Fruit fly (Drosophila melanogaster) whole organism, embryonic: ENCODE measurements around the gene kairos.

ENCODE experiments used
- BtbVII ChIP-seq: fragments of 200-800 bp; sonication (Bioruptor generic); optimal IDR thresholded peaks from 3 replicates; lab custom pipeline; 2017; ENCODE audit warnings: missing biosample characterization, mild to moderate bottlenecking, missing genetic modification characterization
- CG10543 ChIP-seq: fragments of 200-800 bp; sonication (Bioruptor generic); optimal IDR thresholded peaks from 3 replicates; lab custom pipeline; 2017; ENCODE audit warnings: missing biosample characterization, mild to moderate bottlenecking, missing genetic modification characterization, moderate library complexity
- CG1233 ChIP-seq: fragments of 200-800 bp; sonication (Bioruptor generic); optimal IDR thresholded peaks from 4 replicates; lab custom pipeline; 2018; ENCODE audit warnings: missing biosample characterization, mild to moderate bottlenecking, missing genetic modification characterization
- CG13424 ChIP-seq: fragments of 200-800 bp; sonication (Bioruptor generic); optimal IDR thresholded peaks from 2 replicates; lab custom pipeline; 2019; ENCODE audit warnings: missing biosample characterization, mild to moderate bottlenecking, missing genetic modification characterization, moderate library complexity
- CG13624 ChIP-seq: fragments of 200-800 bp; sonication (Bioruptor generic); optimal IDR thresholded peaks from 2 replicates; lab custom pipeline; 2016; ENCODE audit warnings: missing biosample characterization, missing genetic modification characterization
- CG14014 ChIP-seq: fragments of 200-800 bp; sonication (Bioruptor generic); IDR thresholded peaks from 2 replicates; pipeline ENCODE4 v1.3.6; 2022; ENCODE audit warnings: missing biosample characterization, missing genetic modification characterization
- CG14860 ChIP-seq: fragments of 200-800 bp; sonication (Bioruptor generic); IDR thresholded peaks from 3 replicates; pipeline ENCODE4 v1.3.6; 2022; ENCODE audit warnings: missing biosample characterization, missing genetic modification characterization; ENCODE audit not compliant: partially characterized antibody
- CG15601 ChIP-seq: fragments of 200-800 bp; sonication (Bioruptor generic); optimal IDR thresholded peaks from 3 replicates; lab custom pipeline; 2019; ENCODE audit warnings: missing biosample characterization, mild to moderate bottlenecking, missing genetic modification characterization, moderate library complexity
- CG1792 ChIP-seq: fragments of 200-800 bp; sonication (Bioruptor generic); optimal IDR thresholded peaks from 2 replicates; lab custom pipeline; 2016; ENCODE audit warnings: missing biosample characterization, missing genetic modification characterization
- CG2120 ChIP-seq: fragments of 200-800 bp; sonication (Bioruptor generic); optimal IDR thresholded peaks from 3 replicates; lab custom pipeline; 2016; ENCODE audit warnings: missing biosample characterization, missing genetic modification characterization
- CG2129 ChIP-seq: fragments of 200-800 bp; sonication (Bioruptor generic); IDR thresholded peaks from 2 replicates; pipeline ENCODE4 v1.3.6; 2022; ENCODE audit warnings: missing biosample characterization, missing genetic modification characterization; ENCODE audit not compliant: partially characterized antibody
- CG30020 ChIP-seq: fragments of 200-800 bp; optimal IDR thresholded peaks from 2 replicates; lab custom pipeline; 2019; ENCODE audit warnings: missing biosample characterization, mild to moderate bottlenecking, missing genetic modification characterization, moderate library complexity
- CG31224 ChIP-seq: fragments of 200-800 bp; sonication (Bioruptor generic); IDR thresholded peaks from 2 replicates; pipeline ENCODE4 v1.3.6; 2022; ENCODE audit warnings: missing biosample characterization, missing genetic modification characterization
- CG31441 ChIP-seq: fragments of 200-800 bp; sonication (Bioruptor generic); IDR thresholded peaks from 2 replicates; pipeline ENCODE4 v1.3.6; 2022; ENCODE audit warnings: missing biosample characterization, missing genetic modification characterization
- CG32772 ChIP-seq: fragments of 200-800 bp; sonication (Bioruptor generic); IDR thresholded peaks from 2 replicates; pipeline ENCODE4 v1.3.6; 2022; ENCODE audit warnings: missing biosample characterization, missing genetic modification characterization
- CG34224 ChIP-seq: fragments of 200-800 bp; sonication (Bioruptor generic); IDR thresholded peaks from 3 replicates; pipeline ENCODE4 v1.3.6; 2022; ENCODE audit warnings: missing biosample characterization, missing genetic modification characterization; ENCODE audit not compliant: partially characterized antibody
- CG3847 ChIP-seq: fragments of 200-800 bp; sonication (Bioruptor generic); IDR thresholded peaks from 2 replicates; pipeline ENCODE4 v1.3.6; 2022; ENCODE audit warnings: missing biosample characterization, missing genetic modification characterization
- CG43689 ChIP-seq: fragments of 200-800 bp; sonication (Bioruptor generic); IDR thresholded peaks from 2 replicates; pipeline ENCODE4 v1.3.6; 2022; ENCODE audit warnings: missing biosample characterization, missing genetic modification characterization
- CG4617 ChIP-seq: fragments of 200-800 bp; sonication (Bioruptor generic); optimal IDR thresholded peaks from 3 replicates; lab custom pipeline; 2016; ENCODE audit warnings: missing biosample characterization, missing genetic modification characterization, borderline replicate concordance
- CG5953 ChIP-seq: fragments of 200-800 bp; sonication (Bioruptor generic); IDR thresholded peaks from 2 replicates; pipeline ENCODE4 v1.3.6; 2022; ENCODE audit warnings: missing biosample characterization, missing genetic modification characterization
- CG7271 ChIP-seq: fragments of 200-800 bp; sonication (Bioruptor generic); optimal IDR thresholded peaks from 2 replicates; lab custom pipeline; 2018; ENCODE audit warnings: missing biosample characterization, mild to moderate bottlenecking, missing genetic modification characterization, moderate library complexity
- CG7839 ChIP-seq: fragments of 200-800 bp; sonication (Bioruptor generic); optimal IDR thresholded peaks from 3 replicates; lab custom pipeline; 2018; ENCODE audit warnings: missing biosample characterization, mild to moderate bottlenecking, missing genetic modification characterization, moderate library complexity
- CG7928 ChIP-seq: fragments of 200-800 bp; sonication (Bioruptor generic); optimal IDR thresholded peaks from 2 replicates; lab custom pipeline; 2017; ENCODE audit warnings: missing biosample characterization, mild to moderate bottlenecking, missing genetic modification characterization
- CG7987 ChIP-seq: fragments of 200-800 bp; sonication (Bioruptor generic); optimal IDR thresholded peaks from 2 replicates; lab custom pipeline; 2018; ENCODE audit warnings: missing biosample characterization, mild to moderate bottlenecking, missing genetic modification characterization, moderate library complexity
- Chrac-16 ChIP-seq: fragments of 200-800 bp; sonication (Bioruptor generic); optimal IDR thresholded peaks from 3 replicates; lab custom pipeline; 2016; ENCODE audit warnings: missing biosample characterization, missing genetic modification characterization
- Deaf1 ChIP-seq: fragments of 200-800 bp; optimal IDR thresholded peaks from 3 replicates; lab custom pipeline; 2019; ENCODE audit warnings: missing biosample characterization, mild to moderate bottlenecking, missing genetic modification characterization, moderate library complexity
- Gug ChIP-seq: fragments of 200-800 bp; sonication (Bioruptor generic); IDR thresholded peaks from 4 replicates; pipeline ENCODE4 v1.3.6; 2022; ENCODE audit warnings: missing biosample characterization, missing genetic modification characterization
- Hand ChIP-seq: fragments of 200-800 bp; sonication (Bioruptor generic); optimal IDR thresholded peaks from 2 replicates; lab custom pipeline; 2017; ENCODE audit warnings: mild to moderate bottlenecking, missing biosample characterization, missing genetic modification reagents, missing genetic modification characterization
- MESR4 ChIP-seq: fragments of 200-800 bp; sonication (Bioruptor generic); optimal IDR thresholded peaks from 2 replicates; lab custom pipeline; 2018; ENCODE audit warnings: missing biosample characterization, mild to moderate bottlenecking, missing genetic modification characterization, moderate library complexity
- Med ChIP-seq: fragments of 200-800 bp; sonication (Bioruptor generic); peaks from one replicate; lab custom pipeline; 2016; ENCODE audit warnings: missing biosample characterization, missing genetic modification characterization, mild to moderate bottlenecking, inconsistent platforms, moderate library complexity
- NK7.1 ChIP-seq: fragments of 200-800 bp; sonication (Bioruptor generic); optimal IDR thresholded peaks from 3 replicates; lab custom pipeline; 2016; ENCODE audit warnings: missing biosample characterization, missing genetic modification characterization
- Opbp ChIP-seq: fragments of 200-800 bp; sonication (Bioruptor generic); IDR thresholded peaks from 3 replicates; pipeline ENCODE4 v1.3.6; 2022; ENCODE audit warnings: missing biosample characterization, missing genetic modification characterization; ENCODE audit not compliant: partially characterized antibody
- Rx ChIP-seq: fragments of 200-800 bp; sonication (Bioruptor generic); IDR thresholded peaks from 2 replicates; pipeline ENCODE4 v1.3.6; 2022; ENCODE audit warnings: missing biosample characterization, missing genetic modification characterization
- bab2 ChIP-seq: fragments of 200-800 bp; sonication (Bioruptor generic); optimal IDR thresholded peaks from 2 replicates; lab custom pipeline; 2016; ENCODE audit warnings: missing biosample characterization, missing genetic modification characterization
- bsh ChIP-seq, 2 experiments: fragments of 200-800 bp; sonication (Bioruptor generic); optimal IDR thresholded peaks; 2 replicates each; lab custom pipeline; 2017 to 2018; ENCODE audit warnings: mild to moderate bottlenecking in 2 of 2, missing biosample characterization in 2 of 2, missing genetic modification characterization in 2 of 2, moderate library complexity in 1 of 2
- cato ChIP-seq: fragments of 200-800 bp; sonication (Bioruptor generic); optimal IDR thresholded peaks from 2 replicates; lab custom pipeline; 2016; ENCODE audit warnings: missing biosample characterization, missing genetic modification characterization, borderline replicate concordance
- corto ChIP-seq: fragments of 200-800 bp; sonication (Bioruptor generic); optimal IDR thresholded peaks from 2 replicates; lab custom pipeline; 2016; ENCODE audit warnings: missing biosample characterization, mild to moderate bottlenecking, missing genetic modification characterization, moderate library complexity
- da ChIP-seq: fragments of 200-800 bp; sonication (Bioruptor generic); optimal IDR thresholded peaks from 2 replicates; lab custom pipeline; 2016; ENCODE audit warnings: missing biosample characterization, missing genetic modification characterization
- en ChIP-seq: fragments of 200-800 bp; sonication (Bioruptor generic); optimal IDR thresholded peaks from 2 replicates; lab custom pipeline; 2016; ENCODE audit warnings: missing biosample characterization, missing genetic modification characterization
- fd102C ChIP-seq: fragments of 200-800 bp; sonication (Bioruptor generic); optimal IDR thresholded peaks from 2 replicates; lab custom pipeline; 2018; ENCODE audit warnings: missing biosample characterization, mild to moderate bottlenecking, missing genetic modification characterization, moderate library complexity
- nerfin-1 ChIP-seq: fragments of 200-800 bp; sonication (Bioruptor generic); optimal IDR thresholded peaks from 3 replicates; lab custom pipeline; 2019; ENCODE audit warnings: missing biosample characterization, mild to moderate bottlenecking, missing genetic modification characterization, moderate library complexity
- rib ChIP-seq: fragments of 200-800 bp; sonication (Bioruptor generic); IDR thresholded peaks from 2 replicates; pipeline ENCODE4 v1.3.6; 2022; ENCODE audit warnings: missing biosample characterization, missing genetic modification characterization
- row ChIP-seq: fragments of 200-800 bp; sonication (Bioruptor generic); IDR thresholded peaks from 3 replicates; pipeline ENCODE4 v1.3.6; 2022; ENCODE audit warnings: missing biosample characterization, missing genetic modification characterization
- scrt ChIP-seq: fragments of 200-800 bp; sonication (Bioruptor generic); optimal IDR thresholded peaks from 2 replicates; lab custom pipeline; 2018; ENCODE audit warnings: missing biosample characterization, mild to moderate bottlenecking, missing genetic modification characterization, moderate library complexity
- sens ChIP-seq: fragments of 200-800 bp; sonication (Bioruptor generic); peaks from one replicate; lab custom pipeline; 2016; ENCODE audit warnings: missing biosample characterization, missing genetic modification characterization
- shn ChIP-seq: fragments of 200-800 bp; sonication (Bioruptor generic); optimal IDR thresholded peaks from 3 replicates; lab custom pipeline; 2016; ENCODE audit warnings: missing biosample characterization, missing genetic modification characterization
- tll ChIP-seq, 2 experiments: fragments of 200-800 bp in 1 of 2; fragments of >200 bp in 1 of 2; sonication (Bioruptor generic) in 1 of 2; optimal IDR thresholded peaks; 2 replicates each; lab custom pipeline; 2017 to 2019; ENCODE audit warnings: missing biosample characterization in 2 of 2, missing genetic modification characterization in 2 of 2, mild to moderate bottlenecking in 1 of 2, moderate library complexity in 1 of 2
- vvl ChIP-seq: fragments of 200-800 bp; sonication (Bioruptor generic); IDR thresholded peaks from 2 replicates; pipeline ENCODE4 v1.3.6; 2022; ENCODE audit warnings: missing biosample characterization, missing genetic modification characterization
- z ChIP-seq: fragments of 200-800 bp; sonication (Bioruptor generic); IDR thresholded peaks from 3 replicates; pipeline ENCODE4 v1.3.6; 2022; ENCODE audit warnings: missing biosample characterization, missing genetic modification characterization

The kairos gene

DNA sequence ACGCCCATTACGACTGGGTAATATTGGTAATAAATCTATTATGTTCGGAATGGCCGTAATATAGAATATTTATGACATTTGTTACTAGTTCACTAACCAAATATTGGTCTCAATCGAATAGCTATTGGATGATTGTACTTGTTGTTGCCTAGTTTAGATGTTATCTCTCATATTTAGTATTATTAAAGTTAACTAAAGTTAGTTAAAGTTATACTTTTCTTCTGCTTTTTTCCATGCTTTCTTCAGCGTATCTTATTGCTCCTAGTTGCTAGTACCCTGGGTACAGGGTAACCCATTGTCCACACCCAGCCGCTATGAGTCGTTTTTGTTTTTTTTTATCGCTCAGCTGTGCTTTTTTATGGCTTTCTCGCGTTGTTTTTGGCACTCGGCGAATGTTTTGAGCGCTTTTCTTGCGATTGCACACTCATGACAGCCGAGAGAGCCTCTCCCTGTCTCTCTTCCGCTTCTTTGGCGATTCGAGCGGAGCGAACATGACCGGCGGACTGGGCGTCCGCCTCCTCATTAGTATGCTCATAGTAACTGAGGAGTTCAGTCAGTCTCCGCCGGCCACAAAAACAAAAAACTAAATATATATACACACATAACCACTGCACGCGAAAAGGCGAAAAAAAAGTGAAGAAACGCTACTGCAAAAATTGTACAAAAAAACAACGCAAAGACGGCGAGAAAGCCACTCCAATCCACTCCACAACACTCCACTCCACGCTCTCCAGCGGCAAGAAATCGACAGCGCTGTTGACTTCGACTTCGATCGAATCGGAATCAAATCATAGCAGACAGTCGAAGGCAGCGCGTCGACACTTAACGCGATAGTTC is 79.3 kb downstream of the kairos start, which contains the start of gene upd3 (continued):
- TF ChIP-seq CG4617 (GFP tag; lab: Kevin White, UChicago) = no peak
- TF ChIP-seq CG13424 = no peak
- no peak for TF ChIP-seq CG34224
- no peak for TF ChIP-seq Hand
- TF ChIP-seq CG1233 (GFP tag; lab: Kevin White, UChicago) = no peak
- TF ChIP-seq CG14860 = no peak
- TF ChIP-seq CG7928 (GFP tag; lab: Kevin White, UChicago) = no peak
- TF ChIP-seq Chrac-16 = no peak
- peak; percentile 88 for TF ChIP-seq z
- no peak for TF ChIP-seq CG3847 (GFP tag; lab: Robert Waterston, UW)
- no peak for TF ChIP-seq corto (GFP tag; lab: Kevin White, UChicago)
- no peak for TF ChIP-seq scrt (GFP tag; lab: Kevin White, UChicago)
- TF ChIP-seq shn (GFP tag; lab: Kevin White, UChicago) = no peak
- peak; percentile 17 for TF ChIP-seq Med
- no peak for TF ChIP-seq CG14014 (GFP tag; lab: Robert Waterston, UW)
- no peak for TF ChIP-seq MESR4 (GFP tag; lab: Kevin White, UChicago)
- no peak for TF ChIP-seq CG15601 (tag; lab: Kevin White, UChicago)
- TF ChIP-seq row (GFP tag; lab: Robert Waterston, UW) = peak; percentile 53
- 0 out of 2 replicates have a peak, but pooled peaks have one; percentile 17 for TF ChIP-seq vvl (GFP tag; lab: Robert Waterston, UW)
- no peak for TF ChIP-seq CG31224 (GFP tag; lab: Robert Waterston, UW)
- TF ChIP-seq CG10543 (GFP tag; lab: Kevin White, UChicago) = no peak
- no peak for TF ChIP-seq CG43689
- TF ChIP-seq sens (GFP tag; lab: Kevin White, UChicago) = peak; percentile 66
- peak; percentile 3 for TF ChIP-seq bab2
- TF ChIP-seq CG30020 = no peak
- no peak for TF ChIP-seq CG7271 (tag; lab: Kevin White, UChicago)
- TF ChIP-seq nerfin-1 = no peak
- peak; percentile 28 for TF ChIP-seq Deaf1
- no peak for TF ChIP-seq CG5953
- 0 out of 2 replicates have a peak, but pooled peaks have one; percentile 11 for TF ChIP-seq CG31441 (GFP tag; lab: Robert Waterston, UW)
- no peak for TF ChIP-seq da (GFP tag; lab: Kevin White, UChicago)
- no peak for TF ChIP-seq BtbVII (GFP tag; lab: Kevin White, UChicago)
- TF ChIP-seq CG13624 (GFP tag; lab: Kevin White, UChicago) = no peak
- TF ChIP-seq bsh (GFP tag; optimal IDR thresholded peaks at IDR 0.05; lab: Kevin White, UChicago) = no peak
- TF ChIP-seq Gug (GFP tag; lab: Robert Waterston, UW) = no peak
- no peak for TF ChIP-seq en
- TF ChIP-seq CG1792 (GFP tag; lab: Kevin White, UChicago) = no peak
- TF ChIP-seq NK7.1 (GFP tag; lab: Kevin White, UChicago) = no peak
- TF ChIP-seq CG2120 = peak; percentile 31
- no peak for TF ChIP-seq CG2129 (GFP tag; lab: Robert Waterston, UW)
- TF ChIP-seq fd102C (GFP tag; lab: Kevin White, UChicago) = no peak
- peak; percentile 7 for TF ChIP-seq CG7839
- no peak for TF ChIP-seq CG7987 (GFP tag; lab: Kevin White, UChicago)
- no peak for TF ChIP-seq rib (GFP tag; lab: Robert Waterston, UW)
- TF ChIP-seq cato (GFP tag; lab: Kevin White, UChicago) = no peak
- TF ChIP-seq CG32772 (GFP tag; lab: Robert Waterston, UW) = 0 out of 2 replicates have a peak, but pooled peaks have one; percentile 15
- no peak for TF ChIP-seq Opbp (GFP tag; lab: Robert Waterston, UW)
- TF ChIP-seq Rx (GFP tag; lab: Robert Waterston, UW) = no peak
- TF ChIP-seq tll (GFP tag; optimal IDR thresholded peaks at IDR 0.05; lab: Kevin White, UChicago) = no peak
